Fruit fly (Drosophila melanogaster) whole organism, embryonic: Measurements from ENCODE around the gene Cog2.

Source experiments
- Ada2b ChIP-seq: fragments of 200-800 bp; sonication (Bioruptor generic); IDR thresholded peaks from 2 replicates; pipeline ENCODE4 v1.3.6; 2022; ENCODE audit warnings: missing biosample characterization, missing genetic modification characterization
- Atf-2 ChIP-seq: fragments of 200-800 bp; sonication (Bioruptor generic); optimal IDR thresholded peaks from 2 replicates; lab custom pipeline; 2016; ENCODE audit warnings: missing biosample characterization, missing genetic modification characterization
- Awh ChIP-seq: fragments of 200-800 bp; sonication (Bioruptor generic); IDR thresholded peaks from 2 replicates; pipeline ENCODE4, ENCODE4 v1.3.6; 2022; ENCODE audit warnings: missing biosample characterization, missing genetic modification characterization
- B-H1 ChIP-seq: fragments of 200-800 bp; sonication (Bioruptor generic); IDR thresholded peaks from 3 replicates; pipeline ENCODE4 v1.3.6; 2022; ENCODE audit warnings: missing biosample characterization, missing genetic modification characterization
- B-H2 ChIP-seq: fragments of 200-800 bp; sonication (Bioruptor generic); optimal IDR thresholded peaks from 2 replicates; lab custom pipeline; 2018; ENCODE audit warnings: missing biosample characterization, mild to moderate bottlenecking, missing genetic modification characterization
- CG12219 ChIP-seq: fragments of 200-800 bp; sonication (Bioruptor generic); optimal IDR thresholded peaks from 3 replicates; lab custom pipeline; 2018; ENCODE audit warnings: missing biosample characterization, mild to moderate bottlenecking, missing genetic modification characterization
- CG16863 ChIP-seq: fragments of 200-800 bp; sonication (Bioruptor generic); optimal IDR thresholded peaks from 3 replicates; lab custom pipeline; 2016; ENCODE audit warnings: missing biosample characterization, missing genetic modification characterization
- CG18262 ChIP-seq: fragments of 200-800 bp; optimal IDR thresholded peaks from 3 replicates; lab custom pipeline; 2019; ENCODE audit warnings: missing biosample characterization, mild to moderate bottlenecking, missing genetic modification characterization, moderate library complexity
- CG1832 ChIP-seq: fragments of 200-800 bp; sonication (Bioruptor generic); optimal IDR thresholded peaks from 2 replicates; lab custom pipeline; 2017; ENCODE audit warnings: missing biosample characterization, mild to moderate bottlenecking, missing genetic modification characterization, inconsistent platforms
- CG31224 ChIP-seq: fragments of 200-800 bp; sonication (Bioruptor generic); IDR thresholded peaks from 2 replicates; pipeline ENCODE4 v1.3.6; 2022; ENCODE audit warnings: missing biosample characterization, missing genetic modification characterization
- CG3281 ChIP-seq: fragments of 200-800 bp; sonication (Bioruptor generic); optimal IDR thresholded peaks from 3 replicates; lab custom pipeline; 2017; ENCODE audit warnings: missing biosample characterization, mild to moderate bottlenecking, missing genetic modification characterization
- CG34422 ChIP-seq: fragments of 200-800 bp; sonication (Bioruptor generic); IDR thresholded peaks from 3 replicates; pipeline ENCODE4 v1.3.6; 2022; ENCODE audit warnings: missing biosample characterization, missing genetic modification characterization
- CG3838 ChIP-seq: fragments of 200-800 bp; sonication (Bioruptor generic); optimal IDR thresholded peaks from 3 replicates; lab custom pipeline; 2016; ENCODE audit warnings: missing biosample characterization, missing genetic modification characterization
- CG3995 ChIP-seq: fragments of 200-800 bp; sonication (Bioruptor generic); optimal IDR thresholded peaks from 3 replicates; lab custom pipeline; 2016; ENCODE audit warnings: missing biosample characterization, missing genetic modification characterization
- CG4617 ChIP-seq: fragments of 200-800 bp; sonication (Bioruptor generic); optimal IDR thresholded peaks from 3 replicates; lab custom pipeline; 2016; ENCODE audit warnings: missing biosample characterization, missing genetic modification characterization, borderline replicate concordance
- CG4707 ChIP-seq: fragments of 200-800 bp; sonication (Bioruptor generic); optimal IDR thresholded peaks from 2 replicates; lab custom pipeline; 2018; ENCODE audit warnings: missing biosample characterization, mild to moderate bottlenecking, missing genetic modification characterization, moderate library complexity
- CG4820 ChIP-seq: fragments of 200-800 bp; sonication (Bioruptor generic); optimal IDR thresholded peaks from 3 replicates; lab custom pipeline; 2016; ENCODE audit warnings: missing biosample characterization, missing genetic modification characterization
- CG6654 ChIP-seq: fragments of 200-800 bp; sonication (Bioruptor generic); optimal IDR thresholded peaks from 2 replicates; lab custom pipeline; 2017; ENCODE audit warnings: missing biosample characterization, mild to moderate bottlenecking, missing genetic modification characterization
- CG6854 ChIP-seq: fragments of 200-800 bp; sonication (Bioruptor generic); optimal IDR thresholded peaks from 3 replicates; lab custom pipeline; 2017; ENCODE audit warnings: missing biosample characterization, mild to moderate bottlenecking, missing genetic modification characterization
- CG7556 ChIP-seq: fragments of 200-800 bp; sonication (Bioruptor generic); optimal IDR thresholded peaks from 2 replicates; lab custom pipeline; 2017; ENCODE audit warnings: missing biosample characterization, mild to moderate bottlenecking, missing genetic modification characterization
- CG9609 ChIP-seq: fragments of 200-800 bp; sonication (Bioruptor generic); optimal IDR thresholded peaks from 3 replicates; lab custom pipeline; 2016; ENCODE audit warnings: missing biosample characterization, missing genetic modification characterization
- CHES-1-like ChIP-seq: fragments of 200-800 bp; sonication (Bioruptor generic); optimal IDR thresholded peaks from 2 replicates; lab custom pipeline; 2016; ENCODE audit warnings: missing biosample characterization, missing genetic modification characterization
- Chrac-16 ChIP-seq: fragments of 200-800 bp; sonication (Bioruptor generic); optimal IDR thresholded peaks from 3 replicates; lab custom pipeline; 2016; ENCODE audit warnings: missing biosample characterization, missing genetic modification characterization
- Dip3 ChIP-seq: fragments of 200-800 bp; sonication (Bioruptor generic); optimal IDR thresholded peaks from 3 replicates; lab custom pipeline; 2016; ENCODE audit warnings: missing biosample characterization, missing genetic modification characterization
- ERR ChIP-seq: fragments of 200-800 bp; sonication (Bioruptor generic); optimal IDR thresholded peaks from 2 replicates; lab custom pipeline; 2016; ENCODE audit warnings: missing biosample characterization, missing genetic modification characterization
- Hr3 ChIP-seq: fragments of 200-800 bp; sonication (Bioruptor generic); optimal IDR thresholded peaks from 3 replicates; lab custom pipeline; 2016; ENCODE audit warnings: missing biosample characterization, missing genetic modification characterization
- Hsf ChIP-seq: fragments of 200-800 bp; sonication (Bioruptor generic); optimal IDR thresholded peaks from 3 replicates; lab custom pipeline; 2016; ENCODE audit warnings: missing biosample characterization, missing genetic modification characterization
- MTF-1 ChIP-seq: fragments of 200-800 bp; sonication (Bioruptor generic); optimal IDR thresholded peaks from 2 replicates; lab custom pipeline; 2018; ENCODE audit warnings: missing biosample characterization, mild to moderate bottlenecking, missing genetic modification characterization, borderline replicate concordance
- NfI ChIP-seq: fragments of 200-800 bp; sonication (Bioruptor generic); optimal IDR thresholded peaks from 3 replicates; lab custom pipeline; 2018; ENCODE audit warnings: missing biosample characterization, mild to moderate bottlenecking, missing genetic modification characterization, moderate library complexity
- Sin3A ChIP-seq: fragments of >200 bp; optimal IDR thresholded peaks from 2 replicates; lab custom pipeline; 2018
- Sox102F ChIP-seq: fragments of 200-800 bp; sonication (Bioruptor generic); optimal IDR thresholded peaks from 2 replicates; lab custom pipeline; 2018; ENCODE audit warnings: missing biosample characterization, mild to moderate bottlenecking, missing genetic modification characterization, moderate library complexity
- az2 ChIP-seq: fragments of 200-800 bp; sonication (Bioruptor generic); optimal IDR thresholded peaks from 3 replicates; lab custom pipeline; 2016; ENCODE audit warnings: missing biosample characterization, missing genetic modification characterization
- bab2 ChIP-seq: fragments of 200-800 bp; sonication (Bioruptor generic); optimal IDR thresholded peaks from 2 replicates; lab custom pipeline; 2016; ENCODE audit warnings: missing biosample characterization, missing genetic modification characterization
- cato ChIP-seq: fragments of 200-800 bp; sonication (Bioruptor generic); optimal IDR thresholded peaks from 2 replicates; lab custom pipeline; 2016; ENCODE audit warnings: missing biosample characterization, missing genetic modification characterization, borderline replicate concordance
- chinmo ChIP-seq: fragments of 200-800 bp; sonication (Bioruptor generic); IDR thresholded peaks from 4 replicates; pipeline ENCODE4 v1.3.6; 2022; ENCODE audit warnings: missing biosample characterization, missing genetic modification characterization; ENCODE audit not compliant: partially characterized antibody
- da ChIP-seq: fragments of 200-800 bp; sonication (Bioruptor generic); optimal IDR thresholded peaks from 2 replicates; lab custom pipeline; 2016; ENCODE audit warnings: missing biosample characterization, missing genetic modification characterization
- gro ChIP-seq: fragments of 200-800 bp; sonication (Bioruptor generic); optimal IDR thresholded peaks from 2 replicates; lab custom pipeline; 2016; ENCODE audit warnings: missing biosample characterization, missing genetic modification characterization
- hb ChIP-seq: fragments of 200-800 bp; sonication (Bioruptor generic); IDR thresholded peaks from 3 replicates; pipeline ENCODE4 v1.3.6; 2022; ENCODE audit warnings: missing biosample characterization, missing genetic modification characterization; ENCODE audit not compliant: partially characterized antibody
- luna ChIP-seq: fragments of 200-800 bp; sonication (Bioruptor generic); optimal IDR thresholded peaks from 2 replicates; lab custom pipeline; 2016; ENCODE audit warnings: missing biosample characterization, missing genetic modification characterization
- mld ChIP-seq: fragments of 200-800 bp; sonication (Bioruptor generic); IDR thresholded peaks from 3 replicates; pipeline ENCODE4 v1.3.6; 2022; ENCODE audit warnings: missing biosample characterization, missing genetic modification characterization; ENCODE audit not compliant: partially characterized antibody
- nerfin-2 ChIP-seq: fragments of 200-800 bp; sonication (Bioruptor generic); IDR thresholded peaks from 2 replicates; pipeline ENCODE4 v1.3.6; 2022; ENCODE audit warnings: missing biosample characterization, missing genetic modification characterization; ENCODE audit not compliant: partially characterized antibody
- org-1 ChIP-seq: fragments of 200-800 bp; sonication (Bioruptor generic); optimal IDR thresholded peaks from 2 replicates; lab custom pipeline; 2017; ENCODE audit warnings: missing biosample characterization, missing genetic modification characterization
- pan ChIP-seq, 4 experiments: fragments of >200 bp in 3 of 4; fragments of 200-800 bp in 1 of 4; sonication (Bioruptor generic) in 1 of 4; optimal IDR thresholded peaks in 3 of 4; IDR thresholded peaks in 1 of 4; 2 replicates each; pipeline versions ENCODE4 v1.3.6 to Lab custom; 2017 to 2022; ENCODE audit warnings: missing biosample characterization in 2 of 4, missing genetic modification characterization in 2 of 4, mixed read lengths in 1 of 4
- pros ChIP-seq: fragments of 200-800 bp; sonication (Bioruptor generic); optimal IDR thresholded peaks from 3 replicates; lab custom pipeline; 2019; ENCODE audit warnings: missing biosample characterization, mild to moderate bottlenecking, missing genetic modification characterization, moderate library complexity
- run ChIP-seq: fragments of 200-800 bp; sonication (Bioruptor generic); optimal IDR thresholded peaks from 3 replicates; lab custom pipeline; 2018; ENCODE audit warnings: missing biosample characterization, mild to moderate bottlenecking, missing genetic modification characterization
- seq ChIP-seq: fragments of 200-800 bp; sonication (Bioruptor generic); IDR thresholded peaks from 2 replicates; pipeline ENCODE4 v1.3.6; 2022; ENCODE audit warnings: missing biosample characterization, missing genetic modification characterization
- sim ChIP-seq: fragments of 200-800 bp; sonication (Bioruptor generic); IDR thresholded peaks from 2 replicates; pipeline ENCODE4 v1.3.6; 2022; ENCODE audit warnings: missing biosample characterization, missing genetic modification characterization
- slp2 ChIP-seq: fragments of 200-800 bp; sonication (Bioruptor generic); optimal IDR thresholded peaks from 2 replicates; lab custom pipeline; 2016; ENCODE audit warnings: missing biosample characterization, missing genetic modification characterization
- so ChIP-seq: fragments of 200-800 bp; sonication (Bioruptor generic); IDR thresholded peaks from 3 replicates; pipeline ENCODE4 v1.3.6; 2022; ENCODE audit warnings: missing biosample characterization, missing genetic modification characterization
- ttk ChIP-seq: fragments of 200-800 bp; sonication (Bioruptor generic); IDR thresholded peaks from 2 replicates; pipeline ENCODE4 v2.1.2; 2022; ENCODE audit warnings: missing biosample characterization, missing genetic modification characterization
- wor ChIP-seq: fragments of 200-800 bp; sonication (Bioruptor generic); IDR thresholded peaks from 2 replicates; pipeline ENCODE4 v1.3.6; 2022; ENCODE audit warnings: missing biosample characterization, missing genetic modification characterization
- zf30C ChIP-seq: fragments of 200-800 bp; sonication (Bioruptor generic); optimal IDR thresholded peaks from 3 replicates; lab custom pipeline; 2018; ENCODE audit warnings: missing biosample characterization, mild to moderate bottlenecking, missing genetic modification characterization

Gene Cog2

DNA sequence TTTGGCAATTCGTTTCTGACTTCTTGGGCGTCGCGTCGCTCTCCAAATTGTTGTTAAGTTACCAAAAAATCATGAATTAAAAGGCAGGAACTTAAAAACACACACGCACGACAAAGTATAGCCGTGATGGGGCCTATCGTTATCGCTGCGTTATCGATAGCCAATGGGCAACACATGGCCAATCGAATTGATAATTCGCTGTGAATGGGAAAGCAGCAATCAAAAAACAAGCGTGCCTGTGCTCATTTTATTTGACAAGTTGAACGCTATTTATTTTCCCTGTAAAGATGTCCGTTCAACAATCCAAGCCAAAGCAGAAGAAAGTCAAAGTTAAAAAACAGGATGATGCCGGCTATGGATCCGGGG is 15.5 kb downstream of the Cog2 start, which contains the start of the genes Surf4 and CG31301 (continued):
- TF ChIP-seq Ada2b (GFP tag; lab: Robert Waterston, UW) (no peak), wor (no peak), Atf-2 (GFP tag; lab: Kevin White, UChicago) (no peak), CG34422 (peak; percentile 17; the same call in 1 of the 3 replicates), zf30C (GFP tag; lab: Kevin White, UChicago) (peak; percentile 30), CG6854 (GFP tag; lab: Kevin White, UChicago) (no peak), Hr3 (GFP tag; lab: Kevin White, UChicago) (no peak), CG12219 (GFP tag; lab: Kevin White, UChicago) (no peak), hb (GFP tag; lab: Robert Waterston, UW) (peak; percentile 73), CG31224 (GFP tag; lab: Robert Waterston, UW) (no peak), Sin3A (peak; percentile 39), CG3838 (GFP tag; lab: Kevin White, UChicago) (no peak), CHES-1-like (GFP tag; lab: Kevin White, UChicago) (no peak), Dip3 (GFP tag; lab: Kevin White, UChicago) (no peak), pan (optimal IDR thresholded peaks at IDR 0.05; lab: Kevin White, UChicago) (no peak), pan (GFP tag; optimal IDR thresholded peaks at IDR 0.05 in 1 of 2, IDR thresholded peaks at IDR 0.05 in 1 of 2) (no peak), sim (GFP tag; lab: Robert Waterston, UW) (no peak), CG4707 (GFP tag; lab: Kevin White, UChicago) (no peak), Chrac-16 (GFP tag; lab: Kevin White, UChicago) (no peak), CG4617 (GFP tag; lab: Kevin White, UChicago) (peak; percentile 38), CG1832 (GFP tag; lab: Kevin White, UChicago) (no peak), bab2 (GFP tag; lab: Kevin White, UChicago) (no peak), Awh (GFP tag; lab: Robert Waterston, UW) (no peak), Sox102F (GFP tag; lab: Kevin White, UChicago) (no peak), gro (no peak), B-H1 (GFP tag; lab: Robert Waterston, UW) (no peak), CG6654 (no peak), ttk (GFP tag; lab: Robert Waterston, UW) (no peak), Hsf (GFP tag; lab: Kevin White, UChicago) (no peak), chinmo (GFP tag; lab: Robert Waterston, UW) (no peak), CG16863 (GFP tag; lab: Kevin White, UChicago) (no peak), slp2 (no peak), CG9609 (GFP tag; lab: Kevin White, UChicago) (no peak), cato (GFP tag; lab: Kevin White, UChicago) (no peak), CG3995 (GFP tag; lab: Kevin White, UChicago) (peak; percentile 50), CG18262 (tag; lab: Kevin White, UChicago) (no peak), nerfin-2 (GFP tag; lab: Robert Waterston, UW) (peak; percentile 77), NfI (GFP tag; lab: Kevin White, UChicago) (no peak), org-1 (no peak), ERR (GFP tag; lab: Kevin White, UChicago) (no peak), da (GFP tag; lab: Kevin White, UChicago) (no peak), pros (no peak), CG7556 (no peak), CG4820 (no peak), seq (GFP tag; lab: Robert Waterston, UW) (no peak), mld (GFP tag; lab: Robert Waterston, UW) (peak; percentile 72; the same call in 1 of the 3 replicates), run (tag; lab: Kevin White, UChicago) (no peak), B-H2 (GFP tag; lab: Kevin White, UChicago) (peak; percentile 10), az2 (GFP tag; lab: Kevin White, UChicago) (no peak), CG3281 (no peak), MTF-1 (GFP tag; lab: Kevin White, UChicago) (no peak), so (GFP tag; lab: Robert Waterston, UW) (no peak), luna (no peak)
